Fruit fly (Drosophila melanogaster) whole organism, embryonic: Measurements from ENCODE around the gene DCTN6-p27.
A peak's percentile ranks its signal among the peaks of the same experiment; 100 is the strongest.

Experiments used
- Antp ChIP-seq: fragments of 200-800 bp; sonication (Bioruptor generic); optimal IDR thresholded peaks from 3 replicates; lab custom pipeline; 2016; ENCODE audit warnings: missing biosample characterization, missing genetic modification characterization
- B-H1 ChIP-seq: fragments of 200-800 bp; sonication (Bioruptor generic); IDR thresholded peaks from 3 replicates; pipeline ENCODE4 v1.3.6; 2022; ENCODE audit warnings: missing biosample characterization, missing genetic modification characterization
- CG10209 ChIP-seq: fragments of 200-800 bp; sonication (Bioruptor generic); optimal IDR thresholded peaks from 3 replicates; lab custom pipeline; 2017; ENCODE audit warnings: missing biosample characterization, mild to moderate bottlenecking, missing genetic modification characterization, missing genetic modification reagents
- CG10366 ChIP-seq: fragments of 200-800 bp; sonication (Bioruptor generic); IDR thresholded peaks from 2 replicates; pipeline ENCODE4 v1.3.6; 2022; ENCODE audit warnings: missing biosample characterization, missing genetic modification characterization
- CG10431 ChIP-seq: fragments of 200-800 bp; sonication (Bioruptor generic); optimal IDR thresholded peaks from 3 replicates; lab custom pipeline; 2018; ENCODE audit warnings: missing biosample characterization, mild to moderate bottlenecking, missing genetic modification characterization
- CG11093 ChIP-seq: fragments of 200-800 bp; sonication (Bioruptor generic); IDR thresholded peaks from 3 replicates; pipeline ENCODE4 v1.3.6; 2022; ENCODE audit warnings: missing biosample characterization, missing genetic modification characterization
- CG12769 ChIP-seq: fragments of 200-800 bp; sonication (Bioruptor generic); optimal IDR thresholded peaks from 2 replicates; lab custom pipeline; 2019; ENCODE audit warnings: missing biosample characterization, mild to moderate bottlenecking, missing genetic modification characterization, moderate library complexity
- CG13894 ChIP-seq: fragments of 200-800 bp; sonication (Bioruptor generic); optimal IDR thresholded peaks from 3 replicates; lab custom pipeline; 2018; ENCODE audit warnings: missing biosample characterization, mild to moderate bottlenecking, missing genetic modification characterization, moderate library complexity
- CG1647 ChIP-seq: fragments of 200-800 bp; sonication (Bioruptor generic); optimal IDR thresholded peaks from 3 replicates; lab custom pipeline; 2016; ENCODE audit warnings: missing biosample characterization, missing genetic modification characterization
- CG17802 ChIP-seq: fragments of 200-800 bp; sonication (Bioruptor generic); optimal IDR thresholded peaks from 2 replicates; lab custom pipeline; 2018; ENCODE audit warnings: missing biosample characterization, mild to moderate bottlenecking, missing genetic modification characterization, moderate library complexity
- CG1832 ChIP-seq: fragments of 200-800 bp; sonication (Bioruptor generic); optimal IDR thresholded peaks from 2 replicates; lab custom pipeline; 2017; ENCODE audit warnings: missing biosample characterization, mild to moderate bottlenecking, missing genetic modification characterization, inconsistent platforms
- CG30431 ChIP-seq: fragments of 200-800 bp; sonication (Bioruptor generic); optimal IDR thresholded peaks from 2 replicates; lab custom pipeline; 2017; ENCODE audit warnings: missing biosample characterization, missing genetic modification characterization
- CG34224 ChIP-seq: fragments of 200-800 bp; sonication (Bioruptor generic); IDR thresholded peaks from 3 replicates; pipeline ENCODE4 v1.3.6; 2022; ENCODE audit warnings: missing biosample characterization, missing genetic modification characterization; ENCODE audit not compliant: partially characterized antibody
- CG34376 ChIP-seq: fragments of 200-800 bp; sonication (Bioruptor generic); optimal IDR thresholded peaks from 2 replicates; lab custom pipeline; 2018; ENCODE audit warnings: missing biosample characterization, mild to moderate bottlenecking, missing genetic modification characterization
- CG43689 ChIP-seq: fragments of 200-800 bp; sonication (Bioruptor generic); IDR thresholded peaks from 2 replicates; pipeline ENCODE4 v1.3.6; 2022; ENCODE audit warnings: missing biosample characterization, missing genetic modification characterization
- CG6272 ChIP-seq: fragments of 200-800 bp; sonication (Bioruptor generic); IDR thresholded peaks from 2 replicates; pipeline ENCODE4 v1.3.6; 2022; ENCODE audit warnings: missing biosample characterization, missing genetic modification characterization
- CG6813 ChIP-seq: fragments of 200-800 bp; sonication (Bioruptor generic); optimal IDR thresholded peaks from 2 replicates; lab custom pipeline; 2017; ENCODE audit warnings: missing biosample characterization, missing genetic modification characterization, mild to moderate bottlenecking, moderate library complexity, missing genetic modification reagents
- CG8290 ChIP-seq, 3 experiments: fragments of 200-800 bp; sonication (Bioruptor generic); optimal IDR thresholded peaks; 2 replicates each; lab custom pipeline; 2016 to 2019; ENCODE audit warnings: missing biosample characterization in 3 of 3, missing genetic modification characterization in 3 of 3, mild to moderate bottlenecking in 2 of 3, moderate library complexity in 1 of 3
- CG9437 ChIP-seq: fragments of 200-800 bp; sonication (Bioruptor generic); optimal IDR thresholded peaks from 2 replicates; lab custom pipeline; 2018; ENCODE audit warnings: missing biosample characterization, mild to moderate bottlenecking, missing genetic modification characterization
- CrebB ChIP-seq: fragments of 200-800 bp; sonication (Bioruptor generic); optimal IDR thresholded peaks from 3 replicates; lab custom pipeline; 2018; ENCODE audit warnings: missing biosample characterization, mild to moderate bottlenecking, missing genetic modification characterization
- D ChIP-seq, 2 experiments: fragments of 200-800 bp in 1 of 2; fragments of >200 bp in 1 of 2; sonication (Bioruptor generic) in 1 of 2; optimal IDR thresholded peaks; 2 replicates in 1 of 2; 3 replicates in 1 of 2; lab custom pipeline; 2017; ENCODE audit warnings: mild to moderate bottlenecking in 1 of 2, missing biosample characterization in 1 of 2, missing genetic modification characterization in 1 of 2, missing genetic modification reagents in 1 of 2
- Dip3 ChIP-seq: fragments of 200-800 bp; sonication (Bioruptor generic); optimal IDR thresholded peaks from 3 replicates; lab custom pipeline; 2016; ENCODE audit warnings: missing biosample characterization, missing genetic modification characterization
- Doc2 ChIP-seq: fragments of 200-800 bp; sonication (Bioruptor generic); IDR thresholded peaks from 2 replicates; pipeline ENCODE4 v1.3.6; 2022; ENCODE audit warnings: missing biosample characterization, missing genetic modification characterization
- Drgx ChIP-seq: fragments of 200-800 bp; sonication (Bioruptor generic); IDR thresholded peaks from 2 replicates; pipeline ENCODE4 v1.3.6; 2022; ENCODE audit warnings: missing biosample characterization, missing genetic modification characterization
- E2f1 ChIP-seq: fragments of 200-800 bp; sonication (Bioruptor generic); IDR thresholded peaks from 2 replicates; pipeline ENCODE4 v1.3.6; 2022; ENCODE audit warnings: missing biosample characterization, missing genetic modification characterization
- GATAe ChIP-seq: fragments of 200-800 bp; sonication (Bioruptor generic); conservative IDR thresholded peaks from 2 replicates; pipeline ENCODE4 v1.3.6; 2022; ENCODE audit warnings: missing biosample characterization, missing genetic modification characterization
- Gsc ChIP-seq: fragments of 200-800 bp; sonication (Bioruptor generic); IDR thresholded peaks from 2 replicates; pipeline ENCODE4 v1.3.6; 2022; ENCODE audit warnings: missing biosample characterization, missing genetic modification characterization
- Gug ChIP-seq: fragments of 200-800 bp; sonication (Bioruptor generic); IDR thresholded peaks from 4 replicates; pipeline ENCODE4 v1.3.6; 2022; ENCODE audit warnings: missing biosample characterization, missing genetic modification characterization
- Lhr ChIP-seq: fragments of 200-800 bp; sonication (Bioruptor generic); optimal IDR thresholded peaks from 3 replicates; lab custom pipeline; 2017; ENCODE audit warnings: mild to moderate bottlenecking, missing biosample characterization, missing genetic modification reagents, missing genetic modification characterization
- Neu2 ChIP-seq: fragments of 200-800 bp; sonication (Bioruptor generic); optimal IDR thresholded peaks from 3 replicates; lab custom pipeline; 2016; ENCODE audit warnings: missing biosample characterization, missing genetic modification characterization, borderline replicate concordance
- Oli ChIP-seq: fragments of 200-800 bp; sonication (Bioruptor generic); optimal IDR thresholded peaks from 2 replicates; lab custom pipeline; 2018; ENCODE audit warnings: missing biosample characterization, mild to moderate bottlenecking, missing genetic modification characterization, moderate library complexity
- Sox102F ChIP-seq: fragments of 200-800 bp; sonication (Bioruptor generic); optimal IDR thresholded peaks from 2 replicates; lab custom pipeline; 2018; ENCODE audit warnings: missing biosample characterization, mild to moderate bottlenecking, missing genetic modification characterization, moderate library complexity
- Ssrp ChIP-seq: fragments of 200-800 bp; sonication (Bioruptor generic); optimal IDR thresholded peaks from 2 replicates; lab custom pipeline; 2018; ENCODE audit warnings: missing biosample characterization, mild to moderate bottlenecking, missing genetic modification characterization, moderate library complexity
- Xbp1 ChIP-seq: fragments of 200-800 bp; sonication (Bioruptor generic); optimal IDR thresholded peaks from 3 replicates; lab custom pipeline; 2016; ENCODE audit warnings: missing biosample characterization, mild to moderate bottlenecking, missing genetic modification characterization
- bcd ChIP-seq: fragments of 200-800 bp; sonication (Bioruptor generic); optimal IDR thresholded peaks from 2 replicates; lab custom pipeline; 2017; ENCODE audit warnings: missing biosample characterization, mild to moderate bottlenecking, missing genetic modification characterization
- dimm ChIP-seq: fragments of 200-800 bp; sonication (Bioruptor generic); IDR thresholded peaks from 2 replicates; pipeline ENCODE4 v1.3.6; 2022; ENCODE audit warnings: missing biosample characterization, missing genetic modification characterization
- ems ChIP-seq: fragments of 200-800 bp; sonication (Bioruptor generic); optimal IDR thresholded peaks from 3 replicates; lab custom pipeline; 2016; ENCODE audit warnings: missing biosample characterization, missing genetic modification characterization
- gsb-n ChIP-seq: fragments of 200-800 bp; sonication (Bioruptor generic); optimal IDR thresholded peaks from 3 replicates; lab custom pipeline; 2018; ENCODE audit warnings: missing biosample characterization, mild to moderate bottlenecking, missing genetic modification characterization
- h ChIP-seq: fragments of >200 bp; optimal IDR thresholded peaks from 2 replicates; lab custom pipeline; 2017
- kni ChIP-seq: fragments of 200-800 bp; sonication (Bioruptor generic); optimal IDR thresholded peaks from 3 replicates; lab custom pipeline; 2017; ENCODE audit warnings: mild to moderate bottlenecking, missing biosample characterization, missing genetic modification reagents, missing genetic modification characterization
- mam ChIP-seq: fragments of 200-800 bp; sonication (Bioruptor generic); optimal IDR thresholded peaks from 3 replicates; lab custom pipeline; 2016; ENCODE audit warnings: missing biosample characterization, missing genetic modification characterization
- pros ChIP-seq: fragments of 200-800 bp; sonication (Bioruptor generic); optimal IDR thresholded peaks from 3 replicates; lab custom pipeline; 2019; ENCODE audit warnings: missing biosample characterization, mild to moderate bottlenecking, missing genetic modification characterization, moderate library complexity
- sens ChIP-seq: fragments of 200-800 bp; sonication (Bioruptor generic); peaks from one replicate; lab custom pipeline; 2016; ENCODE audit warnings: missing biosample characterization, missing genetic modification characterization
- slou ChIP-seq: fragments of 200-800 bp; sonication (Bioruptor generic); optimal IDR thresholded peaks from 3 replicates; lab custom pipeline; 2016; ENCODE audit warnings: missing biosample characterization, missing genetic modification characterization
- sug ChIP-seq: fragments of 200-800 bp; optimal IDR thresholded peaks from 2 replicates; lab custom pipeline; 2019; ENCODE audit warnings: missing biosample characterization, mild to moderate bottlenecking, missing genetic modification characterization, moderate library complexity
- tio ChIP-seq: fragments of 200-800 bp; sonication (Bioruptor generic); optimal IDR thresholded peaks from 2 replicates; lab custom pipeline; 2017; ENCODE audit warnings: missing biosample characterization, missing genetic modification characterization, inconsistent platforms
- toy ChIP-seq: fragments of 200-800 bp; sonication (Bioruptor generic); IDR thresholded peaks from 2 replicates; pipeline ENCODE4 v1.3.6; 2022; ENCODE audit warnings: missing biosample characterization, missing genetic modification characterization
- unc-4 ChIP-seq: fragments of 200-800 bp; sonication (Bioruptor generic); IDR thresholded peaks from 2 replicates; pipeline ENCODE4 v1.3.6; 2022; ENCODE audit warnings: missing biosample characterization, missing genetic modification characterization; ENCODE audit not compliant: partially characterized antibody
- usp ChIP-seq: fragments of >200 bp; optimal IDR thresholded peaks from 2 replicates; lab custom pipeline; 2017; ENCODE audit warnings: missing biosample characterization, missing genetic modification characterization

Gene DCTN6-p27

DNA sequence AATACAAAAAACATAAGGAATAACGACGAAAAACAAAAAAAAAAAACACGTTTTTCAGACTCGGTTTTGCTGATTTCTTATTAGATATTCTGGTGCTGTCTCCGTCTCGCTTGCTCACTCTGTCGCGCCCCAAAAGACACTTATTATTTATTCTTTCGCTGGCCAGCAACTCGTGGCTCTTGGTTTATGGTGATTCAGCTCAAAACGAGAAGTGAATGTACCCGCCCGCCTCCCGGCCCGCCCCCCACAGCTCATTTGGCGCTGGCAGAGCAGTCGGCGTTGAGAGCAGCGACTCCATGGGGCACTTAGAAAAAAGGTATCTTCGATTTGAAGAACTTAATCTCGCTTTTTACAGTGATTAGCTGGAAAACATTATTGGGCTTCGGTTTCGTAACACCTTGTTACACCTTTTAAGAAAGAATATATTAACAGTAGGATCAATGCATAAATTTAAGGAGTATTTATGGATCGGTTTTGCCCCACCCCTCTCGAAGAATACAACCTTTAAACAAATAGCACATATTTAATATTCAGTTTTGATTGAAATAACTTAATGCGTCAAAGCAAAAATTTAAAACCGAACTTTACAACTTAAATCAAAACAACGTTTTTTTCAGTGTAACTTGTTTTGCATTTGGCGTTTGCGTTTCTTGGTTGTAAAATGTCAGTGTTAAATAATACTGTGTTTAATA is 9.5 kb downstream of the DCTN6-p27 start (continued):
- TF ChIP-seq D (optimal IDR thresholded peaks at IDR 0.05; lab: Kevin White, UChicago) (no peak), D (GFP tag; optimal IDR thresholded peaks at IDR 0.05; lab: Kevin White, UChicago) (peak; percentile 64), gsb-n (tag; lab: Kevin White, UChicago) (peak; percentile 69), CG34224 (GFP tag; lab: Robert Waterston, UW) (no peak), Sox102F (peak; percentile 58), CrebB (tag; lab: Kevin White, UChicago) (peak; percentile 48), CG17802 (peak; percentile 35), bcd (GFP tag; lab: Kevin White, UChicago) (peak; percentile 79), CG10431 (GFP tag; lab: Kevin White, UChicago) (peak; percentile 58), kni (no peak), B-H1 (GFP tag; lab: Robert Waterston, UW) (peak; percentile 32; the same call in 1 of the 3 replicates), Doc2 (no peak), CG6813 (GFP tag; lab: Kevin White, UChicago) (no peak), usp (GFP tag; lab: Kevin White, UChicago) (no peak), CG6272 (GFP tag; lab: Robert Waterston, UW) (no peak), CG12769 (tag; lab: Kevin White, UChicago) (peak; percentile 49), tio (GFP tag; lab: Kevin White, UChicago) (peak; percentile 79), pros (GFP tag; lab: Kevin White, UChicago) (no peak), unc-4 (no peak), CG8290 (GFP tag; optimal IDR thresholded peaks at IDR 0.05; lab: Kevin White, UChicago) (peak; percentile 33), CG8290 (tag; optimal IDR thresholded peaks at IDR 0.05; lab: Kevin White, UChicago) (peak in 1 of 2 experiments; percentile 54), toy (GFP tag; lab: Robert Waterston, UW) (no peak), Neu2 (GFP tag; lab: Kevin White, UChicago) (no peak), CG1832 (peak; percentile 42), CG13894 (tag; lab: Kevin White, UChicago) (peak; percentile 62), sens (GFP tag; lab: Kevin White, UChicago) (peak; percentile 95), Xbp1 (GFP tag; lab: Kevin White, UChicago) (peak; percentile 73), Oli (peak; percentile 84), CG30431 (GFP tag; lab: Kevin White, UChicago) (peak; percentile 62), CG10209 (GFP tag; lab: Kevin White, UChicago) (peak; percentile 70), Ssrp (tag; lab: Kevin White, UChicago) (peak; percentile 76), CG1647 (GFP tag; lab: Kevin White, UChicago) (peak; percentile 68), Drgx (peak; percentile 66; the same call in 1 of the 2 replicates), CG10366 (GFP tag; lab: Robert Waterston, UW) (peak; percentile 27; the same call in 1 of the 2 replicates), GATAe (no peak), CG43689 (GFP tag; lab: Robert Waterston, UW) (no peak), ems (GFP tag; lab: Kevin White, UChicago) (peak; percentile 64), Antp (GFP tag; lab: Kevin White, UChicago) (peak; percentile 52), h (lab: Kevin White, UChicago) (no peak), CG9437 (peak; percentile 77), Lhr (GFP tag; lab: Kevin White, UChicago) (peak; percentile 31), Gug (GFP tag; lab: Robert Waterston, UW) (peak; percentile 48; the same call in 1 of the 4 replicates), CG11093 (GFP tag; lab: Robert Waterston, UW) (no peak), CG34376 (peak; percentile 26), dimm (GFP tag; lab: Robert Waterston, UW) (no peak), sug (tag; lab: Kevin White, UChicago) (peak; percentile 67), E2f1 (GFP tag; lab: Robert Waterston, UW) (no peak), Dip3 (GFP tag; lab: Kevin White, UChicago) (peak; percentile 73), mam (peak; percentile 56), slou (GFP tag; lab: Kevin White, UChicago) (peak; percentile 66), Gsc (GFP tag; lab: Robert Waterston, UW) (no peak)
